Worm (Caenorhabditis elegans) whole organism, mixed stage, embryonic: ENCODE results near the gene R10E9.4.

ENCODE experiments used
- lin-13 ChIP-seq: fragments of 150-350 bp; optimal IDR thresholded peaks from 2 replicates; lab custom pipeline; 2014; ENCODE audit warnings: missing biosample characterization, missing genetic modification characterization
- lsy-2 ChIP-seq: fragments of 150-350 bp; optimal IDR thresholded peaks from 2 replicates; lab custom pipeline; 2014; ENCODE audit warnings: missing biosample characterization, missing genetic modification characterization
- nhr-76 ChIP-seq: sonication (generic microtip); optimal IDR thresholded peaks from 2 replicates; lab custom pipeline; 2017; ENCODE audit warnings: missing biosample characterization, missing genetic modification characterization
- unc-120 ChIP-seq: sonication (generic microtip); optimal IDR thresholded peaks from 2 replicates; lab custom pipeline; 2017; ENCODE audit warnings: missing genetic modification characterization, missing compliant biosample characterization; ENCODE audit not compliant: poor library complexity, severe bottlenecking
- unc-39 ChIP-seq: fragments of 150-350 bp; optimal IDR thresholded peaks from 2 replicates; lab custom pipeline; 2014; ENCODE audit warnings: missing biosample characterization, missing genetic modification characterization
- ztf-11 ChIP-seq: fragments of 150-350 bp; optimal IDR thresholded peaks from 2 replicates; lab custom pipeline; 2014; ENCODE audit warnings: missing biosample characterization, missing genetic modification characterization

ce11 chrIII:4015382-4015986 lies 42.9 kb upstream of the R10E9.4 start:
- TF ChIP-seq ztf-11 (tag; lab: Kevin White, UChicago): no peak
- no peak for TF ChIP-seq unc-39 (tag; lab: Kevin White, UChicago)
- no peak for TF ChIP-seq lin-13 (tag; lab: Kevin White, UChicago)
- TF ChIP-seq unc-120 (tag; lab: Kevin White, UChicago): no peak
- TF ChIP-seq nhr-76 (tag; lab: Kevin White, UChicago): no peak
- TF ChIP-seq lsy-2 (tag; lab: Kevin White, UChicago): no peak
